Fruit fly (Drosophila melanogaster) whole organism, wandering third instar larva: ENCODE data around the gene eater.

ENCODE experiments used
- Dfd ChIP-seq: fragments of >200 bp; optimal IDR thresholded peaks from 2 replicates; lab custom pipeline; 2017; ENCODE audit warnings: missing biosample characterization, missing genetic modification characterization
- Myc ChIP-seq: fragments of >200 bp; optimal IDR thresholded peaks from 2 replicates; lab custom pipeline; 2017
- brk ChIP-seq: fragments of 200-800 bp; sonication (Bioruptor generic); optimal IDR thresholded peaks from 2 replicates; lab custom pipeline; 2016; ENCODE audit warnings: missing biosample characterization, mild to moderate bottlenecking, missing genetic modification characterization
- h ChIP-seq: fragments of 200-800 bp; sonication (Bioruptor generic); optimal IDR thresholded peaks from 3 replicates; lab custom pipeline; 2016; ENCODE audit warnings: missing biosample characterization, mild to moderate bottlenecking, missing genetic modification characterization

dm6 chr3R:27061916-27062315 is 37.6 kb downstream of the eater start, which contains the start of gene CG34292:
- no peak for TF ChIP-seq Myc
- no peak for TF ChIP-seq h (GFP tag; lab: Kevin White, UChicago)
- TF ChIP-seq Dfd (GFP tag; lab: Kevin White, UChicago): no peak
- no peak for TF ChIP-seq brk (GFP tag; lab: Kevin White, UChicago)
